Worm (Caenorhabditis elegans): Measurements from ENCODE around the gene srd-29.

DNA sequence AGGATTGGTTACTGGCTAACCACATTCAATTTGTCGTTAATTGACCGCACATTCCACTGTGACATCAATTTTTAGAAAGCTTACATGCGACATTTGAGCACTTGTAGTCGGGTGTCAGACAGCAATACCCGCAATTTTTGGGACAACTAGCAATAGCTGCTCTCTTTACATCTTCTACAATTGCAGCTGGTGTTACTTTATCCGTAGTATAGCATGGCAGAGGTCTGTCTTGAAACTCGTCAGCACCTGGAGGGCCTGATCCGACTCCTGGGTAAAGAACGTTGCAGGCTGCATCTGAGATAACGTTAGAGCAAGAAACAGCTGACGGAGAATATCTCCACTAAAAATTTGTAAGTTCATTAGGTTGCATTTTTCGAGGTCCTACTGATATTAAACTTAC, 3.8 kb downstream of the srd-29 start:
- no peak for TF ChIP-seq fos-1 (tag; optimal IDR thresholded peaks at IDR 0.05)
- TF ChIP-seq nhr-41 (GFP tag; IDR thresholded peaks at IDR 0.05), result no peak
- no peak for TF ChIP-seq mep-1 (tag; optimal IDR thresholded peaks at IDR 0.05)
- TF ChIP-seq pha-4 (GFP tag; IDR thresholded peaks at IDR 0.05), result no peak
- TF ChIP-seq pha-4 (tag; optimal IDR thresholded peaks at IDR 0.05), result no peak
- no peak for TF ChIP-seq ama-1 (optimal IDR thresholded peaks at IDR 0.05)
- TF ChIP-seq ceh-20 (GFP tag; IDR thresholded peaks at IDR 0.05), result no peak
